Worm (Caenorhabditis elegans) whole organism, L3 larva: ENCODE measurements around the gene F47G9.6.

Source experiments
- aly-2 ChIP-seq: fragments of 150-350 bp; optimal IDR thresholded peaks from 2 replicates; lab custom pipeline; 2014; ENCODE audit warnings: missing biosample characterization, missing genetic modification characterization
- fos-1 ChIP-seq: fragments of 150-350 bp; optimal IDR thresholded peaks from 2 replicates; lab custom pipeline; 2014; ENCODE audit warnings: missing biosample characterization, missing genetic modification characterization
- nhr-11 ChIP-seq: fragments of 150-350 bp; optimal IDR thresholded peaks from 2 replicates; lab custom pipeline; 2014; ENCODE audit warnings: missing biosample characterization, missing genetic modification characterization
- nhr-28 ChIP-seq: fragments of 150-350 bp; optimal IDR thresholded peaks from 2 replicates; lab custom pipeline; 2014; ENCODE audit warnings: missing biosample characterization, missing genetic modification characterization
- sea-2 ChIP-seq: fragments of 150-350 bp; sonication (generic microtip); optimal IDR thresholded peaks from 4 replicates; lab custom pipeline; 2014; ENCODE audit warnings: missing biosample characterization, missing genetic modification reagents, missing genetic modification characterization
- skn-1 ChIP-seq: fragments of 150-350 bp; optimal IDR thresholded peaks from 2 replicates; lab custom pipeline; 2014; ENCODE audit warnings: missing biosample characterization, missing genetic modification characterization
- snpc-4 ChIP-seq: fragments of 150-350 bp; optimal IDR thresholded peaks from 2 replicates; lab custom pipeline; 2014; ENCODE audit warnings: missing biosample characterization, missing genetic modification characterization
- tbx-2 ChIP-seq: sonication (generic microtip); optimal IDR thresholded peaks from 2 replicates; lab custom pipeline; 2016; ENCODE audit warnings: mild to moderate bottlenecking, missing genetic modification characterization, missing compliant biosample characterization
- unc-62 ChIP-seq: fragments of 150-350 bp; sonication (generic microtip); optimal IDR thresholded peaks from 4 replicates; lab custom pipeline; 2014; ENCODE audit warnings: missing biosample characterization, missing genetic modification reagents, missing genetic modification characterization

ce11 chrV:11375150-11375792 is 46.1 kb downstream of the F47G9.6 start, which contains the start of gene cnb-1:
- no peak for TF ChIP-seq sea-2 (GFP tag; lab: Kevin White, UChicago)
- TF ChIP-seq aly-2 (tag; lab: Kevin White, UChicago): no peak
- TF ChIP-seq fos-1 (tag; lab: Kevin White, UChicago): no peak
- no peak for TF ChIP-seq nhr-28 (tag; lab: Kevin White, UChicago)
- TF ChIP-seq nhr-11 (tag; lab: Kevin White, UChicago): no peak
- no peak for TF ChIP-seq unc-62 (GFP tag; lab: Kevin White, UChicago)
- peak; percentile 51 for TF ChIP-seq skn-1 (tag; lab: Kevin White, UChicago)
- no peak for TF ChIP-seq snpc-4 (tag; lab: Kevin White, UChicago)
- TF ChIP-seq tbx-2 (tag; lab: Kevin White, UChicago): peak; percentile 52
